Fruit fly (Drosophila melanogaster) whole organism, prepupa: ENCODE data around the gene BNIP3.

ENCODE experiments used
- CG11294 ChIP-seq: fragments of 200-800 bp; sonication (Bioruptor generic); IDR thresholded peaks from 2 replicates; pipeline ENCODE4 v1.3.6; 2022; ENCODE audit warnings: missing biosample characterization, missing genetic modification characterization
- CG6792 ChIP-seq: fragments of 200-800 bp; sonication (Bioruptor generic); optimal IDR thresholded peaks from 3 replicates; lab custom pipeline; 2016; ENCODE audit warnings: missing biosample characterization, missing genetic modification characterization
- CG6854 ChIP-seq: fragments of 200-800 bp; sonication (Bioruptor generic); optimal IDR thresholded peaks from 2 replicates; lab custom pipeline; 2017; ENCODE audit warnings: missing biosample characterization, mild to moderate bottlenecking, missing genetic modification characterization
- CG7368 ChIP-seq: fragments of 200-800 bp; sonication (Bioruptor generic); optimal IDR thresholded peaks from 3 replicates; lab custom pipeline; 2016; ENCODE audit warnings: missing biosample characterization, missing genetic modification characterization
- CG8119 ChIP-seq: fragments of 200-800 bp; sonication (Bioruptor generic); IDR thresholded peaks from 3 replicates; pipeline ENCODE4 v1.3.6; 2022; ENCODE audit warnings: missing biosample characterization, missing genetic modification characterization
- CG8319 ChIP-seq: fragments of 200-800 bp; sonication (Bioruptor generic); optimal IDR thresholded peaks from 3 replicates; lab custom pipeline; 2016; ENCODE audit warnings: missing biosample characterization, missing genetic modification characterization
- Eip78C ChIP-seq: fragments of 200-800 bp; sonication (Bioruptor generic); peaks from one replicate; lab custom pipeline; 2016; ENCODE audit warnings: missing biosample characterization, missing genetic modification characterization
- Sox102F ChIP-seq: fragments of 200-800 bp; sonication (Bioruptor generic); optimal IDR thresholded peaks from 2 replicates; lab custom pipeline; 2016; ENCODE audit warnings: missing biosample characterization, mild to moderate bottlenecking, missing genetic modification characterization
- spab ChIP-seq: fragments of 200-800 bp; sonication (Bioruptor generic); optimal IDR thresholded peaks from 2 replicates; lab custom pipeline; 2017; ENCODE audit warnings: missing biosample characterization, mild to moderate bottlenecking, missing genetic modification characterization, missing genetic modification reagents

DNA sequence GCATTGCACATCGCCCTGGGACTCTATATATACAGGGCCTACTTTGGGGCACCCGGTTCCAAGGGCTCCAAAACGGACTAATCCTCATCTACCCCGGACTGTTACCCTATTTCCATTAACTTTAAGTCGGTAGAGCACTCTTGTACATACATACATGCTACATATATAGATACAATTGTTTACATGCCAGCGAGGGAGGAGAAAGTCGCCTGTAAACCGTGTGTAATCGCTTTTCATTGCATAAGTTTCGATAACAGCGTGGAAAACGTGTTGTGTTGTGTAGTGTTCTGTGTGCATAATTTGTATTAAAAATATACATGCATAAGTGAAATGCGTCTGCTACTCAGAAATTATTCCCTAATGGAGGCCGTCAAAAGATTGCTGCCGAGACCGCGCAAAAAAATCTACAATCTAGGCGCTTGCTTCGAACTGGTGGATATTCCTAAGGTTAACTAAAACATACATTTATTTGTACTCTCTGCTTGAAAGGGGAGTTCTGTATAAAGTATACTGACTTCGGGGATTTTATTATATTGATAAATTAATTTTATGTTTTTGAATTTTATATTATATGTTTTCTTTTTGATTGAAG lies 44.9 kb downstream of the BNIP3 start, which contains the start of gene isoQC:
- no peak for TF ChIP-seq CG11294 (GFP tag; lab: Robert Waterston, UW)
- TF ChIP-seq CG8119, result no peak
- TF ChIP-seq CG6792 (GFP tag; lab: Kevin White, UChicago), result no peak
- no peak for TF ChIP-seq CG6854
- TF ChIP-seq spab (GFP tag; lab: Kevin White, UChicago), result no peak
- TF ChIP-seq CG8319, result no peak
- no peak for TF ChIP-seq Eip78C
- no peak for TF ChIP-seq CG7368 (GFP tag; lab: Kevin White, UChicago)
- no peak for TF ChIP-seq Sox102F (GFP tag; lab: Kevin White, UChicago)
